Worm (Caenorhabditis elegans) whole organism, L1 larva: ENCODE results near the gene F27E5.7.

Experiments used
- fkh-10 ChIP-seq: sonication (generic microtip); optimal IDR thresholded peaks from 2 replicates; lab custom pipeline; 2017; ENCODE audit warnings: missing biosample characterization, missing genetic modification reagents, missing genetic modification characterization
- lin-14 ChIP-seq: fragments of 200-800 bp; sonication (Bioruptor generic); optimal IDR thresholded peaks from 2 replicates; lab custom pipeline; 2018; ENCODE audit warnings: mild to moderate bottlenecking, missing genetic modification characterization, moderate library complexity, missing compliant biosample characterization
- nhr-76 ChIP-seq: sonication (generic microtip); optimal IDR thresholded peaks from 2 replicates; lab custom pipeline; 2017; ENCODE audit warnings: missing biosample characterization, missing genetic modification characterization
- pqm-1 ChIP-seq: sonication (generic microtip); optimal IDR thresholded peaks from 3 replicates; lab custom pipeline; 2017; ENCODE audit warnings: missing biosample characterization, missing genetic modification characterization
- unc-86 ChIP-seq: sonication (generic microtip); optimal IDR thresholded peaks from 2 replicates; lab custom pipeline; 2016; ENCODE audit warnings: missing genetic modification characterization, missing compliant biosample characterization

DNA sequence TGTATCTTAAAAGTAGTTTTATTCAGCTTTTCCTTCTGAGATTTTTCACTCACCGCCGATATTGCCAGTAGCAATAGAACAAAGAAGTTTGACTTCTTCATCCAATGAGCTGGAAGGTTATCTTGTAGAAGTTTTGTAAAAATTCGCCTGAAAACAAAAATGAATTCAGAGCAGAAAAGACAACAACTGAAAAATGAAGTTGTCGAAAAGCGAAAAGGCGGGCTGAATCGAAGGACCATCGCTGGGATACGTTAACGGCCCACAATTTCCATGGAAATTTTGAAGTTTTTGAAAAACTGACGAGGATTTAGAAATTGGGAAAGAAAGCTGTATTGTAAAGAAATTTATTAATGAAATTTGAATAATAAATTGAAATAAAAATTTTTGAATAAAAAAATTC, 840 bp upstream of the F27E5.7 start, which contains the start of gene lov-1:
- TF ChIP-seq pqm-1 (tag; lab: Kevin White, UChicago) (no peak), fkh-10 (no peak), nhr-76 (tag; lab: Kevin White, UChicago) (no peak), unc-86 (tag; lab: Kevin White, UChicago) (no peak), lin-14 (GFP tag; lab: Kevin White, UChicago) (no peak)
